Worm (Caenorhabditis elegans) whole organism, midembryonic: ENCODE measurements around the gene R10E8.1.

ENCODE experiments used
- T22C8.4 ChIP-seq: fragments of 200-800 bp; sonication (Bioruptor generic); IDR thresholded peaks from 2 replicates; pipeline ENCODE4 v1.3.6; 2022; ENCODE audit warnings: missing genetic modification characterization, missing compliant biosample characterization
- cog-1 ChIP-seq: sonication (generic microtip); optimal IDR thresholded peaks from 2 replicates; lab custom pipeline; 2016; ENCODE audit warnings: missing genetic modification characterization, missing compliant biosample characterization
- flt-1 ChIP-seq: fragments of 200-800 bp; sonication (Bioruptor generic); IDR thresholded peaks from 2 replicates; pipeline ENCODE4 v1.3.6; 2022; ENCODE audit warnings: missing genetic modification characterization, missing compliant biosample characterization
- klf-2 ChIP-seq: fragments of 200-800 bp; sonication (Bioruptor generic); conservative IDR thresholded peaks from 2 replicates; pipeline ENCODE4 v1.3.6; 2022; ENCODE audit warnings: missing genetic modification reagents, missing genetic modification characterization, missing compliant biosample characterization
- med-1 ChIP-seq: sonication (generic microtip); optimal IDR thresholded peaks from 2 replicates; lab custom pipeline; 2017; ENCODE audit warnings: missing genetic modification characterization, mild to moderate bottlenecking, missing compliant biosample characterization, antibody characterized with exemption, missing genetic modification reagents; ENCODE audit not compliant: insufficient read depth
- ref-1 ChIP-seq: fragments of 200-800 bp; sonication (Bioruptor generic); conservative IDR thresholded peaks from 2 replicates; pipeline ENCODE4 v1.3.6; 2022; ENCODE audit warnings: missing genetic modification reagents, missing genetic modification characterization, missing compliant biosample characterization
- tab-1 ChIP-seq: fragments of 200-800 bp; sonication (Bioruptor generic); IDR thresholded peaks from 2 replicates; pipeline ENCODE4 v1.3.6; 2022; ENCODE audit warnings: missing genetic modification characterization, missing compliant biosample characterization
- ztf-23 ChIP-seq: fragments of 200-800 bp; sonication (Bioruptor generic); IDR thresholded peaks from 2 replicates; pipeline ENCODE4 v1.3.6; 2022; ENCODE audit warnings: missing genetic modification reagents, missing genetic modification characterization, missing compliant biosample characterization
- ztf-29 ChIP-seq: fragments of 200-800 bp; sonication (Bioruptor generic); IDR thresholded peaks from 2 replicates; pipeline ENCODE4 v1.3.6; 2022; ENCODE audit warnings: missing genetic modification reagents, missing genetic modification characterization, missing compliant biosample characterization

R10E8.1 gene

DNA sequence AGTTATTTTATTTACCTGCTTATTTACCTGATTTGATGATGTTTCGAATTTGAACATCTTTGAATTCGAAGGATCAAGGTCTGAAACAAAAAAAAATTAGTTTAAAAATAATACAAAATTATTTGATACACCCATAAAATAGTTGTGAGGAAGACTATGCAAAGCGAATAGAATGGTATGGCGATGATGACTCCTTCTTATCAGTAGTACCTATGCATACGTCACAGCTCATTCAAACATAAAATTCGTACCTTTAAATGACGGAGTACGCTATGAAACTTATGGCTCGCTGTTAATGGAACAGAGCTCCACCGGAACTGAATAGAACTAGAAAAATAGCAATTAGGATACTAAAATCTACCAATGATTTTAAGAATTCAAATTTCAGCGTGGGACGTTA lies at the start of gene R10E8.1:
Gene R10E8.1 (minus strand): TSS at position 178 of the 400 bp plus-strand sequence.
- TF ChIP-seq tab-1 (GFP tag; lab: Robert Waterston, UW) (no peak), T22C8.4 (GFP tag; lab: Robert Waterston, UW) (no peak), cog-1 (no peak), ztf-29 (GFP tag; lab: Robert Waterston, UW) (no peak), flt-1 (GFP tag; lab: Robert Waterston, UW) (no peak), med-1 (GFP tag; lab: Kevin White, UChicago) (no peak), klf-2 (GFP tag; lab: Robert Waterston, UW) (no peak), ztf-23 (GFP tag; lab: Robert Waterston, UW) (no peak), ref-1 (no peak)

DNA sequence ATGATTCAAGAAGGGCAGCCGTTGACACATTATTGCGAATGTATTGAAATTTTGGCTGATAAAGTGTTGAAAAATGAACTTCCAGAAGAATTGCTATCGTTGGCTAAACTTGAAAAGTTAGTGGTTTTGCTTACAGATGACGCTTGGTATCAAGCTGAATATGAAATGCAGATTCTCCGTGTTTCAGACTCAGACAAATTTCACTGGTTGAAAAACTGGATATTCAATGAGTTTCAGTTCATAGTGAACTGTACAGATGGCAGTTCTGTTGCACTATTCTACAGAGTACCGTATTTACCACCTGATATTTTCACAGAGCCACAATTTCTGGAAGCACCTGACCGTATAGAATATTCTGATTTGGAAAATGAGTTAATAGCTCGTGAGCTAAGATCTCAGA lies 47.1 kb upstream of the R10E8.1 start:
- TF ChIP-seq ztf-29 (GFP tag; lab: Robert Waterston, UW), result no peak
- TF ChIP-seq cog-1, result no peak
- TF ChIP-seq med-1 (GFP tag; lab: Kevin White, UChicago), result no peak
- no peak for TF ChIP-seq tab-1 (GFP tag; lab: Robert Waterston, UW)
- TF ChIP-seq ztf-23 (GFP tag; lab: Robert Waterston, UW), result no peak
- TF ChIP-seq flt-1 (GFP tag; lab: Robert Waterston, UW), result no peak
- no peak for TF ChIP-seq T22C8.4 (GFP tag; lab: Robert Waterston, UW)
- TF ChIP-seq klf-2 (GFP tag; lab: Robert Waterston, UW), result no peak
- no peak for TF ChIP-seq ref-1

DNA sequence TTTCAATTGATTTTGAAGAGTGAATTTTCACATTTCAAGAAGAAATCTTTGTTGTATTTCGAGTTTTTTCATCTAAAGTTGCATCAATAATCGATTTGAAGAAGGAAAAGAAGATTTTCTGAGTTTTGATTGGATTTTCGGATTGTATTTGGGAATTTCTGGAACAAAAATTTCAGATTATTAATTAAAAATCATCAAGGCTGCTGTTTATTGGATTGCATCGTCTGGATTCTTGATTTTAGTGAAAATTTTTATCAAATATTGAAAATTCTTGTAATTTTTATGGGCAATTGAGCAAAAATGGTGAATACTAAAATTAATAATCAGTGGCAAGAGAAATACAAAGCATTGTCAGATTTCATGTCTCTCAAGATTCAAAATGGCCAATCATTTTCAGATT lies 46.3 kb upstream of the R10E8.1 start, which contains the start of gene Y51A2A.5:
Gene Y51A2A.5 (plus strand): TSS at position 301 of the 400 bp plus-strand sequence.
- TF ChIP-seq ztf-23 (GFP tag; lab: Robert Waterston, UW), result no peak
- TF ChIP-seq flt-1 (GFP tag; lab: Robert Waterston, UW), result no peak
- TF ChIP-seq klf-2 (GFP tag; lab: Robert Waterston, UW), result no peak
- TF ChIP-seq tab-1 (GFP tag; lab: Robert Waterston, UW), result no peak
- TF ChIP-seq ref-1, result no peak
- no peak for TF ChIP-seq ztf-29 (GFP tag; lab: Robert Waterston, UW)
- TF ChIP-seq T22C8.4 (GFP tag; lab: Robert Waterston, UW), result no peak
- TF ChIP-seq med-1 (GFP tag; lab: Kevin White, UChicago), result no peak
- TF ChIP-seq cog-1, result no peak

DNA sequence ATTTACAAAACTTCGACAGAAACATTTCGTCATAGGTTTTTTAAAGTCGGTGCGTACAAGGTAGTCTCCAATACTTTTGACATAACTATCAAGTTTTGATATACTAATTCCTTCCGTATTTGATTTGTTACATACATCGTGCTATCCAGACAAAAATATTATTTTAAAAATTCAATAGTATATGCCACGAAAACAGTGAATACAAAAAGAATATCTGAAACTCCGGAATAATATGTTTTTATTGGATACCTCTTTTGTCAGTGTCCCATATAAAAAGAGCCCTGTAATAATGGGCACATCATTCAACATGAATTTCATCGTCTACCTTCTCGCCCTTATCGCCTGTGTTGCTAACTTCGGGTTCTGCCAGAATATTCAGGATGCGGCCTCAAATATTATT lies 40.1 kb upstream of the R10E8.1 start, which contains the start of gene Y51A2A.12:
Gene Y51A2A.12 (plus strand): TSS at position 301 of the 400 bp plus-strand sequence.
- no peak for TF ChIP-seq med-1 (GFP tag; lab: Kevin White, UChicago)
- TF ChIP-seq ref-1, result no peak
- TF ChIP-seq T22C8.4 (GFP tag; lab: Robert Waterston, UW), result no peak
- no peak for TF ChIP-seq ztf-29 (GFP tag; lab: Robert Waterston, UW)
- no peak for TF ChIP-seq klf-2 (GFP tag; lab: Robert Waterston, UW)
- TF ChIP-seq flt-1 (GFP tag; lab: Robert Waterston, UW), result no peak
- no peak for TF ChIP-seq tab-1 (GFP tag; lab: Robert Waterston, UW)
- TF ChIP-seq ztf-23 (GFP tag; lab: Robert Waterston, UW), result no peak
- no peak for TF ChIP-seq cog-1

DNA sequence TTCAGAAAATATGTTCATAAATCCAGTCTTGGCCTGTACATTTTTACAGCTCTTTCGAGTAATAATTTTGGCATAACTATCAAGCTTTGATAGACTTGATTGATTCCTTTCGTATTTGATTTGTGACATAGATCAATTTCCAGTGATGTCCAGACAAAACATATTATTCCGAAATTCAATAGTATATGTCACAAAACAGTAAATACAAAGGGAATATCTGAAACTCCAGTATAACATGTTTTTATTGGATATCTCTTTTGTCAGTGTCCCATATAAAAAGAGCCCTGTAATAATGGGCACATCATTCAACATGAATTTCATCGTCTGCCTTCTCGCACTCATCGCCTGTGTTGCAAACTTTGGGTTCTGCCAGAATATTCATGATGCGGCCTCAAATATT lies 38.4 kb upstream of the R10E8.1 start, which contains the start of gene Y51A2A.4:
Gene Y51A2A.4 (plus strand): TSS at position 301 of the 400 bp plus-strand sequence.
- TF ChIP-seq ztf-29 (GFP tag; lab: Robert Waterston, UW) (no peak), klf-2 (GFP tag; lab: Robert Waterston, UW) (no peak), med-1 (GFP tag; lab: Kevin White, UChicago) (no peak), cog-1 (no peak), tab-1 (GFP tag; lab: Robert Waterston, UW) (no peak), flt-1 (GFP tag; lab: Robert Waterston, UW) (no peak)

DNA sequence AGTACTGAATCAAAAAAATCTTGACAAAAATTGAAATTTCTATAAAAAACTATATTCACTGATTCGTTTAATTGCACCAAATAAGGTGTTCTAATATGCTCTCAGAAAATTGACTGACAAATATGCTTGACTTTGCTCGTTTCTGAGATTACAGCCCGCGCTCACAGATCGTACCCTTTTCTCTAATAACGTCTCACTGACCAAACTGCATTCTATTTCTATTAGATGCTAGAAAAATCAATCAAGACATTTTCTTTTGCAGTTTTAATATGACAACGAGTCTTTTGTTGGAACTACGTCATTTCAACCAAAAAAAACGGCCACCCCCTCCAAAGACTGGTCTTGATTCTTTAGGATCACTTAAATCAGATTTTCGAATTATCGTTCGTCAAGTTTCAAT lies 30.4 kb upstream of the R10E8.1 start, which contains the start of gene clec-247:
Gene clec-247 (plus strand): TSS at position 301 of the 400 bp plus-strand sequence.
- TF ChIP-seq ztf-23 (GFP tag; lab: Robert Waterston, UW) (no peak), flt-1 (GFP tag; lab: Robert Waterston, UW) (no peak), T22C8.4 (GFP tag; lab: Robert Waterston, UW) (no peak), klf-2 (GFP tag; lab: Robert Waterston, UW) (no peak)

DNA sequence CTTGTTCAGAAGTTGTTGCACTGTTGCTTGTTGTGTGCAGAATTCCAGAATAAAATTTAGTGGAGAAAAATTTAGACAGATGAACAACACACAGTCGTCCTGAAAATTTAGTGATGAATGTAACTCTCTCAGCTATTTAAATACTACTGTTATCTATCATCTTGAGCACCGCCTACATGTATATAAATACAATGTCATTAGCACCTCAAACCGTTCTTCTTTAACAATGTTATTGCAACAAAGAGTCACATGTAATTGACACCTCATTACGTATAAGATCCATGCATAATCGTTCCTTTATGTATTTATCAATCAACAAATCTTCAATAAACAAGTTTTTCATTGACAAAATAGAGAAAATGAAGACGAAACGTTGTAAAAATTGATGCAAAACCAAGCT lies 28.6 kb upstream of the R10E8.1 start, which contains the start of gene Y51A2A.16:
Gene Y51A2A.16 (minus strand): TSS at position 101 of the 400 bp plus-strand sequence.
- TF ChIP-seq tab-1 (GFP tag; lab: Robert Waterston, UW) (no peak), T22C8.4 (GFP tag; lab: Robert Waterston, UW) (no peak), klf-2 (GFP tag; lab: Robert Waterston, UW) (no peak), ztf-23 (GFP tag; lab: Robert Waterston, UW) (no peak), cog-1 (no peak), flt-1 (GFP tag; lab: Robert Waterston, UW) (no peak), med-1 (GFP tag; lab: Kevin White, UChicago) (no peak), ztf-29 (GFP tag; lab: Robert Waterston, UW) (no peak), ref-1 (no peak)

DNA sequence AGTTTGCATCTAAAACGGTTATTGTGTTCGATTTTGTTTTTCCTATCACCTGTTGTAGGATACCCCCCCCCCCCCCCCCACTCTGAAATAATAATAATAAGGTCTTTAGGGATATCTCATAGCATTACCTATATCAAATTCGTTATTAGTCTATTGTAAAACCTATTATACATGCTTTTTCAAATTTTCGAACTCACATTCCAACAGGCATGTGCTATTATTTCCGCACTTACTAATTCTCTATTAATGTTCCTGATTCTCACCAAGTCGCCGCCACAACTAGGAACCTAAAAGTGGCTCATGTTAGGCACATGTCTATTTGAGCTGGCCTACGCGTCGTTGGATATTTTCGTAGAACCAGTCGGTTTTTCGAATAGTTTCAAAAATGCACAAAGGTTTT lies 18.2 kb upstream of the R10E8.1 start, which contains the start of gene Y37H2C.4:
Gene Y37H2C.4 (plus strand): TSS at position 301 of the 400 bp plus-strand sequence.
- no peak for TF ChIP-seq tab-1 (GFP tag; lab: Robert Waterston, UW)
- TF ChIP-seq ref-1, result no peak
- no peak for TF ChIP-seq ztf-23 (GFP tag; lab: Robert Waterston, UW)
- TF ChIP-seq T22C8.4 (GFP tag; lab: Robert Waterston, UW), result no peak
- TF ChIP-seq ztf-29 (GFP tag; lab: Robert Waterston, UW), result no peak
- TF ChIP-seq cog-1, result no peak
- no peak for TF ChIP-seq flt-1 (GFP tag; lab: Robert Waterston, UW)
- no peak for TF ChIP-seq klf-2 (GFP tag; lab: Robert Waterston, UW)
- TF ChIP-seq med-1 (GFP tag; lab: Kevin White, UChicago), result no peak

DNA sequence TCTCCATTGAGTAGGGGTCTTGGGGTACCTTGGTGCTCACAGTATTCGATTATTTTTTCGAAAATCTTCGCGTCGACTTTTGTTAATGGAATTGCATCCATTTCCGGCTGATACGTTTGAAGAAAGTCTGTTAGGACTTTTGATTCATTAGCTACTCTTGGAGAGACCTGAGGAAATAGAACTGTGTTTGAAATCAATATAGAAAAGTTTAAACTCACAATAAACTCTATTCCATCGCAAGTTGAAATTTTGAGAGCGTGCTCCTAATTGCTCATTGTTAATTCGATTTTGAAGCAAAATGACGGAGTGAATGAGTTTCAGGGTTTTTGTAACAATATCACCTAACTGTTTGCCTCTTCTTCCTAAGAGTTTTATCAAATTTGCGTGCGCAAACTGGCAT lies 17.7 kb upstream of the R10E8.1 start, which contains the start of gene skr-6:
Gene skr-6 (minus strand): TSS at position 101 of the 400 bp plus-strand sequence.
- TF ChIP-seq ref-1 (no peak), cog-1 (no peak), klf-2 (GFP tag; lab: Robert Waterston, UW) (no peak), tab-1 (GFP tag; lab: Robert Waterston, UW) (no peak), med-1 (GFP tag; lab: Kevin White, UChicago) (no peak), ztf-29 (GFP tag; lab: Robert Waterston, UW) (no peak), ztf-23 (GFP tag; lab: Robert Waterston, UW) (no peak), flt-1 (GFP tag; lab: Robert Waterston, UW) (no peak), T22C8.4 (GFP tag; lab: Robert Waterston, UW) (no peak)
